Fruit fly (Drosophila melanogaster) whole organism, larva: ENCODE data around the gene obst-B.

Source experiments
- noc ChIP-seq: fragments of 200-800 bp; sonication (Bioruptor generic); optimal IDR thresholded peaks from 3 replicates; lab custom pipeline; 2019; ENCODE audit warnings: missing biosample characterization, mild to moderate bottlenecking, missing genetic modification characterization, moderate library complexity

The obst-B gene

DNA sequence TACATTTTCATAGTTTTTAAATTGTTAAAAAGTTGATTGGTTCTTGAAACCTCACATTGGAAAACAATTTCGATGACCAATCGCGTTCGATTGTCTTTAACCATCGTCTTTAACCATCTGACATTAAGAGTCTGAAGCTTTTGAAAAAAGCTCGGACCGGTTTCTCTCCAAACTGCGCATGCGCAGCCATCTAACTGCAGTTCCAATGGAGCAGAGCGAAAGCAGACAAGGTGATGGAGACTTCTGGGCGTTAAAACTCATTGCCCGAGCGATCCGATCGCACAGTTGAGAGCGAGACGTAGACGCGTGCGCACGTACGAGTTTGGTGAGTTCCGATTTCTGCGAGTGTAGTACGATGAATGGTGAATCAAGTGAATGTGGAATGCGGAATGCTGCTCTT, at the start of gene obst-B:
TSS of gene obst-B (plus strand) at position 276 of the 400 bp plus-strand sequence.
- no peak for TF ChIP-seq noc (tag; lab: Kevin White, UChicago)

DNA sequence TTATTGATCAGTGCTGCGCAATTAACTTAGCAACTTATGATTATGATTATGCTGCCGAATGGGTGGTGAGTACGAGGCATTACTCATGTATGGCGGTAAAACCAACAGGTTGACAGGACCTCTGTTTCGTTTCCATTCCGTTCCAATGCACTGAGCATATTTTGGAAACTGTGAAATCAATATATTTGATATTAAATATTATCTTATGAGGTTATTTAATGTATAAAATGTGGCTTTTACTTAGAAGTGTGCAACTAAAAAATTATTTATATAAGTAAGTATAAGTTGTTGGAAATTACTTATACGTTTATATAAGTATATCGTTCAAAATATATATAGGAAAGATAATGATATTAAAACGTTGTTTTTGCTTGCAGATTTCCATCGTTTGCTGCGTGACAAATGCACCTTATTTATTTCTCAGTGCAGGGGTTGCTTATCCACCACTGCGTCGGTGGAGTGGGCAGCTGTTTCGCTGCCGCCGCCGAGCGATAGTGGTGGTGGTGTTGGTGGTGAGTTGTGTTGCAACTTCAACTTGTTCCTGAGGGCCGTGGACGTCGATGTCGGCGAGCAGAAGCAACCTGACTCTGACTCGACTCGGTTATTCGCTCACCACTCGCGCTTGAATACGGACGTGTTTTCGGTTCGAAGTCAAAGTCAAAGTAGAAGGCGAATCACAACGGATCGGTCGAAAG, 48.3 kb upstream of the obst-B start, which contains the start of gene bib:
TSS of gene bib (plus strand) at position 568 of the 695 bp plus-strand sequence.
- TF ChIP-seq noc (tag; lab: Kevin White, UChicago) = peak; percentile 13

DNA sequence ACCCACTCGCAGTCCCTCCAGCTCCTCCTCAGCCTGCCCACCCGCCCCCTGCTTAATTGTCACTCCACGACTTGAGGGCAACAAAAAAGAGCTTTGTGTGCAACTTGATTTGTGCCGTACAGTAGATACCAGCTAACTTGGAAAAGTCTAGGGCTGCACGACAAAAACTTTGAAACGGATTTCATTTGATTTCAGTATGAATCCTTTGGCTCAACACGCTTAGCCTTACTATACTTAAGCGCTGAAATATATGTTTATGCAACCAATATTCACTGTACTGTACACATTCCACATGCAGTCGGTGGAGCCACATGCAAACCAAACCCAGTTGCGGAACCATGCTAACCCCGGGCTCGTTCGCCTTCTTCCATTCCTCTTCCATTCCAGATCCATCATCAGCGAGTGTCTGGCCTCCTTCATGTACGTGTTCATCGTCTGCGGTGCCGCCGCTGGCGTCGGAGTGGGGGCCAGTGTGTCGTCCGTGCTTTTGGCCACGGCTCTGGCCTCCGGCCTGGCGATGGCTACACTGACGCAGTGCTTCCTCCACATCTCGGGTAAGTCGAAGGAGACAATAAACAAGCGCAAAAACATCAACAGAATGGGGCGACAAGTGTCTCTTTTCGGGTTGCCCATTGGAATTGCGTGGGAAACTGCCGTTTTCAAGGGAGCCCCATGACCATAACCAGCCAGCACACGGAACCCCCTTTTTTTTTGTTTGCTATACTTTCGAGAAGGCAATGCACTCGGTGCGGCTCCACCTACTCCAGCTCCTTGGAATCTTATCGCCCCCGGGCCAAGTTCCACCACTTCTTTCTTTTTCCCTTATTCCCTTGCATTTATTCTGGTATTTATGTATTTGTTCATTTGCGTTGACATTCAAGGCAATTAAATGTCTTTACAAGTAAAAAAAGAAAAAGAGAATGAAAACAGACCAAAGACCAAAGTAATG, 45.8 kb upstream of the obst-B start:
- no peak for TF ChIP-seq noc (tag; lab: Kevin White, UChicago)

DNA sequence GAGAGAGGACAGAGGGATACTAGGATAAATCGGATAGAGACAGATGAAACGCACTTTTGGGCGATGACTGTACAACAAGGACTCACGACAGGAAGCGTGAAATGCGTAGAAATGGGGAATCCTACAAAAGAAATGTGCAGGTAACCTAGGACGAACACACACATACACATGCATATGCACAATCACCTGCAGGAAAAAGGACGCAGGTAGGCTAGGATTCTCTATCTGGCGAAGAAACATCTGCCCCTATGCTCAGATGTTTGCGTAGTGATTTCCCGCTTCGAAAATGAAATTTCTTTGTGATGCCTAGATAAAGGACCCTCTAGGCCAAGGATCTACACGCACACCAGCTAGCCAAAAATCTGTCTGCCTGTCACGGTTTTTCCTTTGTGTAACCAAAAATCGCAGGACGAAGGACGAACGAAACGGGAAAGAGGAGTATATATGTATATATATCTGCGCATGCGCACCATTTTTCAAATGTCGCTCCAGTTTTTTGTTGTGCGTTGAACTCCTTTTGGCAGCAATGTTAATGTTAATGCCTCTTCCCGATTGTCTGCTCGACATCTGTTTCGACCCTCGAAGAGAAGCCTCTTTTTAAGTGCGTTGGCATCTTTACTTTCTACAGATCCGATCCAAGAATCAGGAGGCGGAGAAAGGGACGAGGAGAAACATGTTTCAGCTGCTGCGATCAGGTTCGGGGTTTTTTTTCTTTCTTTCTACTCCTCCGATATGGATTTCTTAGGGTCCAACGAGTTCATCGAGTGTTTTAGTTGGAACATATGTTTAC, 44.1 kb upstream of the obst-B start:
- TF ChIP-seq noc (tag; lab: Kevin White, UChicago) = no peak

DNA sequence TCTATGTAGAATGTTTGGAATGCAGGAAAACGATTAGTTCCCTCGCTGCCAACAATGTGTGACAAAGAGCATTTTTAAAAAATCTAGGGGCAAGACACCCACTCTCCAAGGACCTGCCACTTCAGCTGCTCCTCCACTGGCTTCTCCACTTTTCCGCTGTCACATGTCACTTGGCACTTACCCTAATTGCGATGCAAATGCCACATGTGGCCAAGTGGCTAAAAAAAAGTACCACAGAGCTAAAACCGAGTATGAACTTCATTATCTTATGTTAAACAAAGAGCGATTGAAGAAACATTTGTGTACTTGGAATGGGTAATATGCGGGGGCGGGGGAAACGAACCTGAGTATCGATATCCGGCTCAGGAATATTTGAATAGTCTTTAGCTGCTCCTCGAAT, 43.2 kb upstream of the obst-B start:
- TF ChIP-seq noc (tag; lab: Kevin White, UChicago) = no peak

DNA sequence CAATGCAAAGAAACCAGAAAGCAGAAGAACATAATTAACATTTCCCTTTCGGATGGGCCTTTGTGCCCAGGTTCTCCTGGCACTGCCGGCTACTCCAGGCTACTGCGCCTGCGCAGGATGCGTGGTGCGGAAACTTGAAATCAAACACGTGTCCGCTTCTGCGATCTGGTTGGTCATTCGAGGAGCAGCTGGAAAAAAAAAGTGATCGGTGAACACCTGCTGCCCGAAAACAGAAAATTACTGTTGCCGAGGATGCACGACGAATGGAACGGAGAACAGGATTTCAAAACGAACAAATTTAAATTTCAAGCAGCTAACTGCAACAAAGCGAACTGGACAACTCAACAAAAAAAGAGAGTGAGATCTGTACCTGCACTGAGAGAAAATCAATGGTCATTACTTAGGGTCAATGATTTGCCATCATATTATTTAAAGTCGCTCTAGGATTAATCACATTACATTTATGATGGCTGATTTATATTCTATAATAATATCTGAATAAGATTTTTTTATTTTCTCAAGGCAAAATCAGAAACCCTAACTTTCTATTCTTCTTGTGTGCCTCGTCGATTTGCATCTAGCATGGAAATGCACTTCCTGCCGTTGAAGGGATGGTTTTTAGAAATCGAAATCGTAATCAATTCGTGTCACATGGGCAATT, 42.5 kb upstream of the obst-B start:
- no peak for TF ChIP-seq noc (tag; lab: Kevin White, UChicago)

DNA sequence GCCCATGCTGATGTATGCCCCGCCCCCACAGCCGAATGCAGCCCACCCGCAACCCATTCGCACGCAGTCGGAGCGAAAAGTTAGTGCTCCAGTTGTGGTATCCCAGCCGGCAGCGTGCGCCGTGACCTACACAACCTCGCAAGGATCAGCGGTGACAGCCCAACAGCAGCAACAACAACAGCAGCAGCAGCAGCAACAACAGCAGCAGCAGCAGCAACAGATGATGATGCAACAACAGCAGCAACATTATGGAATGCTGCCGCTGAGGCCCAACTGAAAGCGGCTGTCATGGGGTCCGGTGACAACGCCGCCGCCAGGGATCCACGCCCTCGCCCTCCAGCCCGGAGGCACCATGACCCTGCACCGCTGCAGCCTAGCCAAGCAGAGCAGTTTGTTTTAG, 38.1 kb upstream of the obst-B start:
- no peak for TF ChIP-seq noc (tag; lab: Kevin White, UChicago)

DNA sequence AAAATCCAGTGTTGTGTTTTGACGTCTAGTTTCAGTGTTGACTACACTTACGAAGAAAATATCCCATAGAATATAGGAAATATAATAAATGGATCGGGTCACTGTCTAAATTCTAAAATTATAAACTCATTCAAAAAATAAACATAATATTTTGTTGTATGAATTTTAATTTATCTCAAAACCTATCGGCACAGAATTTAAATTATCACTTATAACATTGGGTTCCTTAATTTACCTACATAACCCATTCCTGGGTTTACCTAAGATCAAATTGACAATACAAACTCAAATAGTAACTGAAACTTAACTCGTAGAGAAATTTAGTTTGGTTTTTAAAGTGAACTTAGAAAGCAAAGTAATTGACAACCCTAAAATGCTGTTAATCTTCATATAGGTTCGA, 35.9 kb upstream of the obst-B start:
- TF ChIP-seq noc (tag; lab: Kevin White, UChicago) = no peak

DNA sequence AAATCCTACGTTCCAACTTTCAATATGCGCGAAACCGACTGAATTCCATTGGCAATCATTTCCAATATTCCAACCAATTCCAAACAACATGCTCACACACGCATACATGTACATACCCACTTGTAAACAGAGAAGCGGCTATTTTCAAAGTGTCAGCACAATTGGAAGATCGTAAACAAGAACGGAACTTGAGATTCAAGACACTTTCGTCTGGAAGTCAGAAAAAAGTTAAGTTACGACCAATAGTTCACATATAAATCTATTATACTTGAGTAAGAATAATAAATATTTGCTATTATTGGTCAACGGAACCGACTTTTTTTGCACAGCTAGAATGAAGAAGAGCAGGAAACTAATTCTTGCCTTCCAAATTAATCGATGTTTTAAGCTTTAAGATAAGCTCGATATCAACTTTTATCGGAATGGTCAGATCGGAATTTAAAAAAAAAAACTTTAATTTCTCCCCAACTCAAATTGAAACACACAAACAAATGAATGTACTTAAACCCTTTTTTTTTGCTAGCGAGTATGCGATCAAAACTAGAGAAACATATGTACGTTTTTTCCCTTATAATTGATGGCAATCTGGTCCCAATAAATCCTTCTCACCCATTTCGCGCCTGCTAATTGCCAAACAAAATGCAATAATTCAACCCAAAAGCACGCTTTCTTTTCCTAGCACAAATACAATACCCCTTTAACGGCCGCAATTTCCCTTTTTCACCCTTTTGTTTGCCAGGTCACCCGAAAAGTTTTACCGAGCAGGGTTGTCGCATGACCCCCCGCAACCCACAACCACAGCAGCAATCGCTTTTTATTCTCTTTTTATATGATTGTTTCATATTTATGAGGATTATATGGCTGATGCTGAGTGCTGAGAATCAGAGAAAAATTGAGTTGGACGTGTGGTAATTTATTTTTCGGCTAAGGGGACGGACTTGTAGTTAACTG, 29.8 kb upstream of the obst-B start, which contains the start of the genes CG31875 and SoYb:
TSS of gene CG31875 (minus strand) at position 329 of the 951 bp plus-strand sequence.
TSS of gene SoYb (minus strand) at position 329 of the 951 bp plus-strand sequence.
- no peak for TF ChIP-seq noc (tag; lab: Kevin White, UChicago)

DNA sequence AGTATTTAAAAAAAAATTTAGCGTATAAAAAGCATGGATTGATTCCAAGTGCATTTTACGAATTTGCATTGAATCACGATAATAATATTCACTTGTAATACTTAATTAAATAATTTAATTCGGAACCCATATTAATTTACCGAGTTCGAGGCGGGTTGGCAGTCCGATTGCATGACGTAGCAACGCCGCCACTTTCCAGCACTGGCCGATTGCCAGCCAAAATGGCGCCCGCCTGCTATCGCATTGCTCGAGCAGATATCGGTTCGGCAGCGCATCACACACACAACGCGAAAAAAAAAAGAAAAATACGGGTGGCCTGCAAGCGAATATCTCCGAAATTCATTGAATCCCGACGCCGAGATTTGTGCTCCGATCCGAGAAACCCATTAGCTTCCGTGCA, 28.9 kb upstream of the obst-B start, which contains the start of gene Ndf:
TSS of gene Ndf (plus strand) at position 240 of the 400 bp plus-strand sequence.
- TF ChIP-seq noc (tag; lab: Kevin White, UChicago) = peak; percentile 9

DNA sequence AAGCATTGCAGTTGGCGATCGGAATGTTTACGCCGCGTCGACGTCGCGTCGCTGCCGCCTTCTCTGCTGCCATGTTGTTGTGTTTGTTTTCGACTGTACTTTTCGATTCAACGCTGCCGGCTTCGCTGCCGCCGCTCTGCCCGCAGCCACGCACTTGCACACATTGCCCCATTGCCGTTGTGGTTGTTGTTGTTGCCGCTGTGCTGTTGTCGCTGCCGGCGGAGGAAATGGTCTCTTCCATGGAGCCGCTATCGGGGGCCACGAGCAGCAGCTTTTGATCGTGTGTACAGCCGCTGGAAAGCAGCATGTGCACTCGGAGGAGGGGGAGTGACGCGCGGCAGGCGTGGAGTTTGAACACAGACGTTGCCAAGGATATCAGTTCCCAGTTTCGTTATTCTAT, 27.9 kb upstream of the obst-B start:
- no peak for TF ChIP-seq noc (tag; lab: Kevin White, UChicago)

DNA sequence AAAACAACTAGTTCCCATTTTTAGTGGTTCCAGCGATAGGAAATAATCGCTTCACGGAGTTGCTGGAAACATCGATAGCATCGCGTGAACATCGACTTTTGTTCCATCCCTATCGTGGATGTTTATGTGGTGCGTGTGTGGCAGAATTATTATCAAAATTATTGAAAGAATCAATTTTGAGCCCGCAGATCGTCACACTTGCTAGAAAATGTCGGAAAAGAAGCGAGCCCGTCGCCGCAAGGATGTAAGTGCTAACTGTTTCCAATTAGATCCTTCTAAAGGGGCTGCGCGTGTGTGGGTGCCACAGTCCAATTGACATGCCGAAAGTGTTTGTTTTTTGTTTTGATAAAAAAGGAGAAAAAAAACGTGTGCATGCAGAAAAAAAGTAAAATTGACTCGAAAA, 23.2 kb upstream of the obst-B start, which contains the start of gene Trp1:
TSS of gene Trp1 (plus strand) at position 89 of the 403 bp plus-strand sequence.
- TF ChIP-seq noc (tag; lab: Kevin White, UChicago) = no peak

DNA sequence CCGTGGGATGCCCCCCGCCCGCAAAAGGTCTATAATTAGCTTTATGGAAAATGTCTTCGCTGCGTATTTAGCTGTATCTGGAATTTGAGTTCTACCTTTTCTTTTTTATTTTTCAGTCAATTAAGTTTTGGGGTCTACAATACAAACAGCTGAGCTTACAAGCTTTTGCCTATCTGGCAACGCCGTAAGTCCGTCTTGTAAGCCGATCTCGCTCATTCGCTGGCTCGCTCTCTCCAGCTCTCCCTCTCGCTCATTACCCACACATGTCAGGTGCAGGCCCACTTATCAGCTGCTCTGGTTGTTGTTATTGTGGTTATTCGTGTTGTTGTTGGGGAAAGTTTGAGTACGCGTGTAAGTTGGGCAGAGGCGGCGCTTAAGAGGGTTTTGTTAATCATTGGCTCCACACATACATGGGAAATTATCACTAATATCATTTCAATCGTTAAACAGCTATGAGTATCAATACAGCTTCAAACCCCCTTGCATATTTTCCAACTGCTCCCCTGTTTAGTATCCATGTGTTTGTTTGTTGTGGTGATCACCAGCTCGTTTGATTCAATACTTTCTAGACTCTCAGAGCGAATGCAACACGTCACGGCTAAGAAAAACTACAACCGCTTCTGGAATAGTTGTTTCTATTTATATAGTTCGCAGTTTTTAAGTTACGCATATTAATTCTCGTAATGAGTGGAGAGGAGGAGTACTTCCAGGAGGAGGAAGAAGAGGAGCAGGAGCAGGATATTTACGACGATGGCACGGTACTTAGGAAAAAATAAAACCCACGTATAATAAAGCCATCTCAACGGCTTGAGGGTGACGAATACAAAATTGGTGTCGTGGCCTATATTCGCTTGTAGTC, 22.5 kb upstream of the obst-B start:
- TF ChIP-seq noc (tag; lab: Kevin White, UChicago) = peak; percentile 99
